2 fruit fly cellular contexts compared by ENCODE assay signal in genomic region chrX:2306307-2306706, dm6.
TF ChIP-seq lines count a peak whose summit lies in the region.

No protein-coding gene starts in this region.

TF ChIP-seq in whole organism, embryonic, 481 proteins besides CTCF, POLR2A, EP300 and RAD21 (continued from another document and continues in another):
- peak; percentile 38; the same call in 1 of the 3 replicates for TF ChIP-seq CG14050 (GFP tag; IDR thresholded peaks at IDR 0.05; lab: Robert Waterston, UW)
- no peak for TF ChIP-seq CG6683 (GFP tag; optimal IDR thresholded peaks at IDR 0.05; lab: Kevin White, UChicago)
- TF ChIP-seq fu2 (GFP tag; optimal IDR thresholded peaks at IDR 0.05; lab: Kevin White, UChicago), result peak; percentile 22
- TF ChIP-seq bsh (GFP tag; optimal IDR thresholded peaks at IDR 0.05; lab: Kevin White, UChicago), result peak; percentile 30 to 64
- peak; percentile 78 for TF ChIP-seq Sox100B (GFP tag; optimal IDR thresholded peaks at IDR 0.05; lab: Kevin White, UChicago)
- peak; percentile 1 for TF ChIP-seq Jarid2 (GFP tag; optimal IDR thresholded peaks at IDR 0.05; lab: Kevin White, UChicago)
- peak; percentile 79 for TF ChIP-seq Ptx1 (GFP tag; IDR thresholded peaks at IDR 0.05; lab: Robert Waterston, UW)
- TF ChIP-seq slbo (GFP tag; IDR thresholded peaks at IDR 0.05; lab: Robert Waterston, UW), result peak; percentile 56
- no peak for TF ChIP-seq sens-2 (GFP tag; IDR thresholded peaks at IDR 0.05; lab: Robert Waterston, UW)
- peak; percentile 90 for TF ChIP-seq CG11696 (GFP tag; IDR thresholded peaks at IDR 0.05; lab: Robert Waterston, UW)
- no peak for TF ChIP-seq wek (GFP tag; optimal IDR thresholded peaks at IDR 0.05; lab: Kevin White, UChicago)
- peak; percentile 37 for TF ChIP-seq Vsx1 (GFP tag; optimal IDR thresholded peaks at IDR 0.05; lab: Kevin White, UChicago)
- peak; percentile 73 for TF ChIP-seq CG6689 (GFP tag; IDR thresholded peaks at IDR 0.05; lab: Robert Waterston, UW)
- TF ChIP-seq CG4617 (GFP tag; optimal IDR thresholded peaks at IDR 0.05; lab: Kevin White, UChicago; ENCODE audit: borderline replicate concordance), result no peak
- TF ChIP-seq crp (GFP tag; optimal IDR thresholded peaks at IDR 0.05; lab: Kevin White, UChicago), result no peak
- no peak for TF ChIP-seq insv (GFP tag; optimal IDR thresholded peaks at IDR 0.05; lab: Kevin White, UChicago)
- TF ChIP-seq CG15514 (GFP tag; optimal IDR thresholded peaks at IDR 0.05; lab: Kevin White, UChicago), result peak; percentile 11
- TF ChIP-seq CG17385 (GFP tag; optimal IDR thresholded peaks at IDR 0.05; lab: Kevin White, UChicago), result no peak
- TF ChIP-seq cad (GFP tag; optimal IDR thresholded peaks at IDR 0.05; lab: Kevin White, UChicago), result no peak
- no peak for TF ChIP-seq CG15073 (GFP tag; optimal IDR thresholded peaks at IDR 0.05; lab: Kevin White, UChicago)
- TF ChIP-seq wor (GFP tag; IDR thresholded peaks at IDR 0.05; lab: Robert Waterston, UW), result peak; percentile 22; the same call in 1 of the 2 replicates
- peak; percentile 48 for TF ChIP-seq CG13775 (GFP tag; optimal IDR thresholded peaks at IDR 0.05; lab: Kevin White, UChicago)
- peak; percentile 16 for TF ChIP-seq Sry-δ (GFP tag; optimal IDR thresholded peaks at IDR 0.05; lab: Kevin White, UChicago)
- TF ChIP-seq CG10274 (GFP tag; optimal IDR thresholded peaks at IDR 0.05; lab: Kevin White, UChicago), result peak; percentile 51
- TF ChIP-seq nerfin-1 (tag; optimal IDR thresholded peaks at IDR 0.05; lab: Kevin White, UChicago), result peak; percentile 20
- TF ChIP-seq CG1602 (GFP tag; optimal IDR thresholded peaks at IDR 0.05; lab: Kevin White, UChicago), result peak; percentile 26
- TF ChIP-seq Poxn (GFP tag; IDR thresholded peaks at IDR 0.05; lab: Robert Waterston, UW), result no peak
- TF ChIP-seq Spps (tag; optimal IDR thresholded peaks at IDR 0.05; lab: Kevin White, UChicago), result no peak
- TF ChIP-seq fd102C (GFP tag; optimal IDR thresholded peaks at IDR 0.05; lab: Kevin White, UChicago), result no peak
- peak; percentile 33 for TF ChIP-seq zen (tag; optimal IDR thresholded peaks at IDR 0.05; lab: Kevin White, UChicago)
- TF ChIP-seq CG4360 (GFP tag; IDR thresholded peaks at IDR 0.05; lab: Robert Waterston, UW), result no peak
- TF ChIP-seq grn (GFP tag; optimal IDR thresholded peaks at IDR 0.05; lab: Kevin White, UChicago), result no peak
- no peak for TF ChIP-seq Usf (GFP tag; optimal IDR thresholded peaks at IDR 0.05; lab: Kevin White, UChicago)
- no peak for TF ChIP-seq CG2129 (GFP tag; IDR thresholded peaks at IDR 0.05; lab: Robert Waterston, UW; ENCODE audit: partially characterized antibody)
- TF ChIP-seq CG8944 (GFP tag; optimal IDR thresholded peaks at IDR 0.05; lab: Kevin White, UChicago), result peak; percentile 37
- peak; percentile 84 for TF ChIP-seq stc (GFP tag; IDR thresholded peaks at IDR 0.05; lab: Robert Waterston, UW)
- peak; percentile 53 for TF ChIP-seq CG32772 (GFP tag; IDR thresholded peaks at IDR 0.05; lab: Robert Waterston, UW)
- no peak for TF ChIP-seq CG13287 (GFP tag; IDR thresholded peaks at IDR 0.05; lab: Robert Waterston, UW; ENCODE audit: partially characterized antibody)
- no peak for TF ChIP-seq CG16813 (GFP tag; IDR thresholded peaks at IDR 0.05; lab: Robert Waterston, UW; ENCODE audit: partially characterized antibody)
- peak; percentile 21 for TF ChIP-seq Blimp-1 (GFP tag; optimal IDR thresholded peaks at IDR 0.05; lab: Kevin White, UChicago)
- TF ChIP-seq CG14860 (GFP tag; IDR thresholded peaks at IDR 0.05; lab: Robert Waterston, UW; ENCODE audit: partially characterized antibody), result no peak
- TF ChIP-seq CG15269 (tag; optimal IDR thresholded peaks at IDR 0.05; lab: Kevin White, UChicago), result peak; percentile 73
- TF ChIP-seq Dfd (GFP tag; optimal IDR thresholded peaks at IDR 0.05; lab: Kevin White, UChicago), result no peak
- TF ChIP-seq Atf-2 (GFP tag; optimal IDR thresholded peaks at IDR 0.05; lab: Kevin White, UChicago), result peak; percentile 37
- TF ChIP-seq Optix (GFP tag; IDR thresholded peaks at IDR 0.05; lab: Robert Waterston, UW), result peak; percentile 56; the same call in 1 of the 3 replicates
- TF ChIP-seq Scr (GFP tag; IDR thresholded peaks at IDR 0.05; lab: Robert Waterston, UW; ENCODE audit: partially characterized antibody), result no peak
- TF ChIP-seq grau (tag; optimal IDR thresholded peaks at IDR 0.05; lab: Kevin White, UChicago), result peak; percentile 58
- no peak for TF ChIP-seq eve (GFP tag; optimal IDR thresholded peaks at IDR 0.05; lab: Kevin White, UChicago)
- TF ChIP-seq Hr51 (GFP tag; optimal IDR thresholded peaks at IDR 0.05; lab: Kevin White, UChicago), result peak; percentile 25 to 88
- no peak for TF ChIP-seq trem (tag; optimal IDR thresholded peaks at IDR 0.05; lab: Kevin White, UChicago)
- no peak for TF ChIP-seq CG43689 (GFP tag; IDR thresholded peaks at IDR 0.05; lab: Robert Waterston, UW)
- TF ChIP-seq dmrt11E (tag; optimal IDR thresholded peaks at IDR 0.05; lab: Kevin White, UChicago), result no peak
- TF ChIP-seq CG12942 (GFP tag; optimal IDR thresholded peaks at IDR 0.05; lab: Kevin White, UChicago), result peak; percentile 38
- no peak for TF ChIP-seq Kr (GFP tag; optimal IDR thresholded peaks at IDR 0.05; lab: Kevin White, UChicago)
- peak; percentile 59; the same call in 2 of the 3 replicates for TF ChIP-seq CG7357 (GFP tag; IDR thresholded peaks at IDR 0.05; lab: Robert Waterston, UW)
- TF ChIP-seq Dref (GFP tag; IDR thresholded peaks at IDR 0.05; lab: Robert Waterston, UW), result no peak
- peak; percentile 42 for TF ChIP-seq jumu (GFP tag; optimal IDR thresholded peaks at IDR 0.05; lab: Kevin White, UChicago)
- TF ChIP-seq CG15696 (tag; optimal IDR thresholded peaks at IDR 0.05; lab: Kevin White, UChicago), result peak; percentile 2
- peak; percentile 23 for TF ChIP-seq tin (GFP tag; optimal IDR thresholded peaks at IDR 0.05; lab: Kevin White, UChicago)
- TF ChIP-seq oc (tag; optimal IDR thresholded peaks at IDR 0.05; lab: Kevin White, UChicago), result peak; percentile 22
- TF ChIP-seq Pdp1 (GFP tag; optimal IDR thresholded peaks at IDR 0.05; lab: Kevin White, UChicago), result peak in 1 of 2 experiments; percentile 40
- TF ChIP-seq CG31224 (GFP tag; IDR thresholded peaks at IDR 0.05; lab: Robert Waterston, UW), result 0 out of 2 replicates have a peak, but pooled peaks have one; percentile 23
- no peak for TF ChIP-seq CG4328 (GFP tag; optimal IDR thresholded peaks at IDR 0.05; lab: Kevin White, UChicago)
- peak; percentile 58 for TF ChIP-seq lilli (GFP tag; optimal IDR thresholded peaks at IDR 0.05; lab: Kevin White, UChicago)
- TF ChIP-seq CG30431 (GFP tag; optimal IDR thresholded peaks at IDR 0.05; lab: Kevin White, UChicago), result peak; percentile 50

TF ChIP-seq in whole organism, prepupa, 60 proteins besides CTCF, POLR2A, EP300 and RAD21 (continued from another document):
- peak; percentile 42 for TF ChIP-seq CG11762 (GFP tag; optimal IDR thresholded peaks at IDR 0.05; lab: Kevin White, UChicago; ENCODE audit: insufficient read depth)
- peak; percentile 86 for TF ChIP-seq pdm3 (GFP tag; optimal IDR thresholded peaks at IDR 0.05; lab: Kevin White, UChicago)
- TF ChIP-seq fkh (GFP tag; optimal IDR thresholded peaks at IDR 0.05; lab: Kevin White, UChicago), result no peak
- TF ChIP-seq CG8319 (GFP tag; optimal IDR thresholded peaks at IDR 0.05; lab: Kevin White, UChicago), result peak; percentile 55
- TF ChIP-seq CG6792 (GFP tag; optimal IDR thresholded peaks at IDR 0.05; lab: Kevin White, UChicago), result peak; percentile 79
- TF ChIP-seq acj6 (GFP tag; optimal IDR thresholded peaks at IDR 0.05; lab: Kevin White, UChicago), result peak; percentile 77
- peak; percentile 69 for TF ChIP-seq spab (GFP tag; optimal IDR thresholded peaks at IDR 0.05; lab: Kevin White, UChicago)
- peak; percentile 88 for TF ChIP-seq CG32006 (GFP tag; optimal IDR thresholded peaks at IDR 0.05; lab: Kevin White, UChicago)
- peak; percentile 77 for TF ChIP-seq Smox (GFP tag; optimal IDR thresholded peaks at IDR 0.05; lab: Kevin White, UChicago)
